Worm (Caenorhabditis elegans) whole organism, L2 larva: Measurements from ENCODE around the gene rps-30.
A peak's percentile ranks its signal among the peaks of the same experiment; 100 is the strongest.

Experiments used
- F13H6.1 ChIP-seq: sonication (generic microtip); optimal IDR thresholded peaks from 2 replicates; lab custom pipeline; 2016; ENCODE audit warnings: missing genetic modification characterization, missing compliant biosample characterization
- Y55F3AM.14 ChIP-seq: fragments of 200-800 bp; sonication (Bioruptor generic); optimal IDR thresholded peaks from 2 replicates; lab custom pipeline; 2018; ENCODE audit warnings: mild to moderate bottlenecking, missing genetic modification characterization, missing compliant biosample characterization
- ZK546.5 ChIP-seq: sonication (generic microtip); optimal IDR thresholded peaks from 2 replicates; lab custom pipeline; 2017; ENCODE audit warnings: missing biosample characterization, missing genetic modification characterization
- alr-1 ChIP-seq: fragments of 150-350 bp; optimal IDR thresholded peaks from 2 replicates; lab custom pipeline; 2014; ENCODE audit warnings: missing biosample characterization, missing genetic modification characterization
- aly-2 ChIP-seq: fragments of 150-350 bp; optimal IDR thresholded peaks from 2 replicates; lab custom pipeline; 2014; ENCODE audit warnings: missing biosample characterization, missing genetic modification characterization
- ama-1 ChIP-seq: fragments of 150-350 bp; optimal IDR thresholded peaks from 2 replicates; lab custom pipeline; 2018; ENCODE audit warnings: inconsistent platforms
- blmp-1 ChIP-seq: sonication (generic microtip); optimal IDR thresholded peaks from 2 replicates; lab custom pipeline; 2017; ENCODE audit warnings: missing genetic modification characterization, mild to moderate bottlenecking, missing compliant biosample characterization, antibody characterized with exemption, moderate library complexity; ENCODE audit not compliant: insufficient read depth
- ceh-16 ChIP-seq: fragments of 150-350 bp; optimal IDR thresholded peaks from 2 replicates; lab custom pipeline; 2014; ENCODE audit warnings: missing biosample characterization, missing genetic modification characterization
- crh-2 ChIP-seq: sonication (generic microtip); optimal IDR thresholded peaks from 2 replicates; lab custom pipeline; 2017; ENCODE audit warnings: missing biosample characterization, missing genetic modification characterization
- egl-27 ChIP-seq: sonication (generic microtip); optimal IDR thresholded peaks from 3 replicates; lab custom pipeline; 2017; ENCODE audit warnings: missing biosample characterization, missing genetic modification reagents, missing genetic modification characterization
- elt-1 ChIP-seq: fragments of 150-350 bp; optimal IDR thresholded peaks from 2 replicates; lab custom pipeline; 2014; ENCODE audit warnings: missing biosample characterization, missing genetic modification characterization
- fos-1 ChIP-seq: fragments of 150-350 bp; optimal IDR thresholded peaks from 2 replicates; lab custom pipeline; 2014; ENCODE audit warnings: missing biosample characterization, missing genetic modification characterization
- gmeb-1 ChIP-seq: fragments of 150-350 bp; optimal IDR thresholded peaks from 2 replicates; lab custom pipeline; 2014; ENCODE audit warnings: missing biosample characterization, missing genetic modification characterization
- lin-11 ChIP-seq: fragments of 150-350 bp; sonication (generic microtip); optimal IDR thresholded peaks from 2 replicates; lab custom pipeline; 2014; ENCODE audit warnings: missing biosample characterization, missing genetic modification characterization, inconsistent platforms, mixed read lengths
- lin-13 ChIP-seq: fragments of 150-350 bp; optimal IDR thresholded peaks from 2 replicates; lab custom pipeline; 2014; ENCODE audit warnings: missing biosample characterization, missing genetic modification reagents, missing genetic modification characterization
- lin-39 ChIP-seq: fragments of 150-350 bp; optimal IDR thresholded peaks from 2 replicates; lab custom pipeline; 2014; ENCODE audit warnings: missing biosample characterization, missing genetic modification reagents, missing genetic modification characterization
- mab-5 ChIP-seq: fragments of 150-350 bp; optimal IDR thresholded peaks from 2 replicates; lab custom pipeline; 2014; ENCODE audit warnings: missing biosample characterization, missing genetic modification characterization
- mbf-1 ChIP-seq: sonication (generic microtip); optimal IDR thresholded peaks from 2 replicates; lab custom pipeline; 2017; ENCODE audit warnings: missing biosample characterization, missing genetic modification characterization
- nhr-10 ChIP-seq: sonication (generic microtip); optimal IDR thresholded peaks from 2 replicates; lab custom pipeline; 2017; ENCODE audit warnings: missing biosample characterization, missing genetic modification characterization
- nhr-11 ChIP-seq: fragments of 150-350 bp; optimal IDR thresholded peaks from 2 replicates; lab custom pipeline; 2014; ENCODE audit warnings: missing biosample characterization, missing genetic modification characterization
- nhr-129 ChIP-seq: fragments of 150-350 bp; optimal IDR thresholded peaks from 2 replicates; lab custom pipeline; 2014; ENCODE audit warnings: missing biosample characterization, missing genetic modification characterization
- nhr-23 ChIP-seq: fragments of 150-350 bp; optimal IDR thresholded peaks from 2 replicates; lab custom pipeline; 2014; ENCODE audit warnings: missing biosample characterization, missing genetic modification reagents, missing genetic modification characterization
- nhr-237 ChIP-seq: fragments of 150-350 bp; optimal IDR thresholded peaks from 2 replicates; lab custom pipeline; 2014; ENCODE audit warnings: missing biosample characterization, missing genetic modification characterization
- nhr-25 ChIP-seq: fragments of 150-350 bp; sonication (generic microtip); optimal IDR thresholded peaks from 3 replicates; lab custom pipeline; 2014; ENCODE audit warnings: missing biosample characterization, missing genetic modification characterization
- nhr-6 ChIP-seq: fragments of 150-350 bp; optimal IDR thresholded peaks from 2 replicates; lab custom pipeline; 2014; ENCODE audit warnings: missing biosample characterization, missing genetic modification characterization
- skn-1 ChIP-seq: sonication (generic microtip); optimal IDR thresholded peaks from 2 replicates; lab custom pipeline; 2017; ENCODE audit warnings: missing biosample characterization, missing genetic modification characterization
- sma-3 ChIP-seq: sonication (generic microtip); optimal IDR thresholded peaks from 2 replicates; lab custom pipeline; 2016; ENCODE audit warnings: missing genetic modification reagents, missing genetic modification characterization, missing compliant biosample characterization
- sma-9 ChIP-seq, 2 experiments: fragments of 150-350 bp in 1 of 2; sonication (generic microtip) in 1 of 2; optimal IDR thresholded peaks; 2 replicates each; lab custom pipeline; 2014 to 2016; ENCODE audit warnings: missing genetic modification characterization in 2 of 2, mild to moderate bottlenecking in 1 of 2, missing biosample characterization in 1 of 2, missing compliant biosample characterization in 1 of 2, missing genetic modification reagents in 1 of 2, moderate library complexity in 1 of 2
- snpc-4 ChIP-seq: fragments of 150-350 bp; optimal IDR thresholded peaks from 2 replicates; lab custom pipeline; 2014; ENCODE audit warnings: missing biosample characterization, missing genetic modification characterization
- unc-55 ChIP-seq: fragments of 150-350 bp; sonication (generic microtip); optimal IDR thresholded peaks from 3 replicates; lab custom pipeline; 2014; ENCODE audit warnings: missing biosample characterization, missing genetic modification reagents, missing genetic modification characterization
- unc-62 ChIP-seq: fragments of 150-350 bp; optimal IDR thresholded peaks from 2 replicates; lab custom pipeline; 2014; ENCODE audit warnings: missing biosample characterization, missing genetic modification reagents, missing genetic modification characterization
- zag-1 ChIP-seq: fragments of 150-350 bp; optimal IDR thresholded peaks from 2 replicates; lab custom pipeline; 2014; ENCODE audit warnings: missing biosample characterization, missing genetic modification characterization
- ztf-1 ChIP-seq: fragments of 200-800 bp; sonication (Bioruptor generic); conservative IDR thresholded peaks from 2 replicates; pipeline ENCODE4 v1.3.6; 2022; ENCODE audit warnings: missing genetic modification characterization, missing compliant biosample characterization
- ztf-4 ChIP-seq: fragments of 150-350 bp; optimal IDR thresholded peaks from 2 replicates; lab custom pipeline; 2014; ENCODE audit warnings: missing biosample characterization, missing genetic modification characterization

Gene rps-30

DNA sequence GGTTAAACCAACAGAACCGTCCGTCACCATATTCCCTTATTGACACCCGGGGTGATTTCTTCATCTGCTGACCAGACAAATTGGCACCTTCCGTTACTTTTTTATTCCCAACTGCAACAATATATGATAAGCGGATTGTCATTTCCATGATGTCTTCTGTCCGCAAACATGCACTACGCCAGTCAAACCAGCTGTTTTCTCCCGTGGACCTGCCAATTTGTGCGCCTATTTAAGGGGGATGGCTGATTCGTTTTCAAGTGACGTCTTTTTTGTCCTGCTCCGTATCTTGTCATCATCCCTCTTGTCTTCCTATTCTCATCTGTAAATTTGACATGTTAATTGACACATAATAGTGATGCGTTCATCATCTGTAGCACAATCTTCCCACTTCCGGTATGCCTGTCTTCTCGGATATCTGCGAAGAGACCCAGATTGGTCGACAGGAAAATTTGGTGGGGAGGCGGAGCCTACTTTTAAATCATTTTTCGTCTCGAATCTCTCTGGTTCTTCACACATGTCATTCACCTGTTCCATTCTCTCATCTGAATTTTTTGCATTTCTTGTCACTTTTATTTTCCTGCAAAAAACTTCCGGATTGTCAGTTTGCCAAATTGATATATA is 28.3 kb upstream of the rps-30 start:
- no peak for TF ChIP-seq nhr-23 (tag; lab: Kevin White, UChicago)
- no peak for TF ChIP-seq blmp-1 (tag; lab: Kevin White, UChicago)
- TF ChIP-seq ZK546.5 (tag; lab: Kevin White, UChicago), result no peak
- no peak for TF ChIP-seq nhr-25 (tag; lab: Kevin White, UChicago)
- TF ChIP-seq fos-1, result no peak
- no peak for TF ChIP-seq gmeb-1 (tag; lab: Kevin White, UChicago)
- no peak for TF ChIP-seq nhr-11
- TF ChIP-seq alr-1 (tag; lab: Kevin White, UChicago), result no peak
- no peak for TF ChIP-seq egl-27 (tag; lab: Kevin White, UChicago)
- TF ChIP-seq mbf-1 (tag; lab: Kevin White, UChicago), result no peak
- TF ChIP-seq aly-2 (tag; lab: Kevin White, UChicago), result no peak
- no peak for TF ChIP-seq sma-9 (GFP tag; optimal IDR thresholded peaks at IDR 0.05; lab: Kevin White, UChicago)
- TF ChIP-seq sma-9 (tag; optimal IDR thresholded peaks at IDR 0.05; lab: Kevin White, UChicago), result no peak
- no peak for TF ChIP-seq ama-1 (lab: Kevin White, UChicago)
- TF ChIP-seq ztf-1, result no peak
- no peak for TF ChIP-seq snpc-4 (tag; lab: Kevin White, UChicago)
- no peak for TF ChIP-seq nhr-6 (tag; lab: Kevin White, UChicago)
- no peak for TF ChIP-seq sma-3 (GFP tag; lab: Kevin White, UChicago)
- no peak for TF ChIP-seq nhr-129 (tag; lab: Kevin White, UChicago)
- no peak for TF ChIP-seq Y55F3AM.14 (GFP tag; lab: Kevin White, UChicago)

ce11 chrV:7749708-7750107 is 26.7 kb upstream of the rps-30 start:
- TF ChIP-seq mab-5 (tag; lab: Kevin White, UChicago) (no peak), ceh-16 (tag; lab: Kevin White, UChicago) (no peak), gmeb-1 (tag; lab: Kevin White, UChicago) (no peak), sma-3 (GFP tag; lab: Kevin White, UChicago) (no peak), alr-1 (tag; lab: Kevin White, UChicago) (no peak), aly-2 (tag; lab: Kevin White, UChicago) (no peak), nhr-10 (no peak), crh-2 (no peak), unc-55 (GFP tag; lab: Kevin White, UChicago) (no peak), nhr-129 (tag; lab: Kevin White, UChicago) (no peak)

ce11 chrV:7754557-7754956 is 21.8 kb upstream of the rps-30 start, which contains the start of gene T05B11.4:
Gene T05B11.4 (minus strand): TSS chrV:7754657.
- no peak for TF ChIP-seq elt-1 (tag; lab: Kevin White, UChicago)
- no peak for TF ChIP-seq ama-1 (lab: Kevin White, UChicago)
- no peak for TF ChIP-seq lin-13
- no peak for TF ChIP-seq nhr-237
- TF ChIP-seq nhr-25 (tag; lab: Kevin White, UChicago), result no peak
- TF ChIP-seq gmeb-1 (tag; lab: Kevin White, UChicago), result no peak
- no peak for TF ChIP-seq unc-55 (GFP tag; lab: Kevin White, UChicago)
- TF ChIP-seq F13H6.1 (tag; lab: Kevin White, UChicago), result no peak
- TF ChIP-seq nhr-6 (tag; lab: Kevin White, UChicago), result no peak
- TF ChIP-seq egl-27 (tag; lab: Kevin White, UChicago), result no peak
- TF ChIP-seq nhr-11, result no peak
- TF ChIP-seq zag-1 (tag; lab: Kevin White, UChicago), result no peak
- no peak for TF ChIP-seq ceh-16 (tag; lab: Kevin White, UChicago)
- no peak for TF ChIP-seq skn-1 (tag; lab: Kevin White, UChicago)
- TF ChIP-seq sma-3 (GFP tag; lab: Kevin White, UChicago), result no peak
- TF ChIP-seq unc-62, result no peak
- TF ChIP-seq nhr-129 (tag; lab: Kevin White, UChicago), result no peak
- no peak for TF ChIP-seq lin-39
- TF ChIP-seq ztf-4 (tag; lab: Kevin White, UChicago), result no peak
- TF ChIP-seq, all 48 proteins: peak for 0

ce11 chrV:7755991-7756390 is 20.4 kb upstream of the rps-30 start:
- TF ChIP-seq fos-1 (peak; percentile 5), lin-11 (no peak), sma-9 (GFP tag; optimal IDR thresholded peaks at IDR 0.05; lab: Kevin White, UChicago) (peak; percentile 14), sma-9 (tag; optimal IDR thresholded peaks at IDR 0.05; lab: Kevin White, UChicago) (no peak)
- TF ChIP-seq, all 48 proteins: peak for 2
